Fruit fly (Drosophila melanogaster): ENCODE data around the gene Pex12.

DNA sequence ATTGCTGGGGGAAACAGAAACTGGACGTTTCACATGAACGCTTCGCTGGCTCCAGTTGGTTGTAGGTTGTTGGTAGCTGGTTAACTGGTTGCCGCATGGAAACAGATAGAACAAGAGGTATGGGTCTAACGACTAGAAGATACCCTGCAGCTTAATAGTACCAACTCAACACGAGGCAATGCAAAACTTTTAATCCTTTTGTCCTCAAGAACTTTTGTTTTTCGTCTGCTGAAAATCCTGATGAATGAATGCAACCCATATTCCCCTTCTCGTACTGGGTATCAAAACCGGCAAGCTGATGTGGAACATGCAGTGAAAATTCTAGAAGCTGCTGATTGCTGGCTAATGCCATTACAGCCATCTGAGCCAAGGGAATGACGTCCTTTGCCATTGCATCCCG is 22.2 kb downstream of the Pex12 start:
- TF ChIP-seq CG7745 (tag; optimal IDR thresholded peaks at IDR 0.05) (no peak), CG32767 (GFP tag; IDR thresholded peaks at IDR 0.05) (no peak)
